Fruit fly (Drosophila melanogaster) S2 (cell line): Measurements from ENCODE around the gene CG1622.
A peak's percentile ranks its signal among the peaks of the same experiment; 100 is the strongest.

Source experiments
- CG8478 ChIP-seq: fragments of >200 bp; optimal IDR thresholded peaks from 2 replicates; lab custom pipeline; 2018
- CTCF ChIP-seq, 2 experiments: fragments of >200 bp; optimal IDR thresholded peaks; 2 replicates each; lab custom pipeline; 2018

- TF ChIP-seq CG8478 (lab: Kevin White, UChicago) = no peak
- peak; percentile 10 to 40 for TF ChIP-seq CTCF (optimal IDR thresholded peaks at IDR 0.05; lab: Kevin White, UChicago)
Measured at dm6 chrX:13287854-13288376, 9.0 kb upstream of the CG1622 start, which contains the start of gene Remo.
